Worm (Caenorhabditis elegans): ENCODE results near the gene col-127.

ce11 chrIV:11307770-11308169, 41.8 kb upstream of the col-127 start:
- TF ChIP-seq unc-62 (GFP tag; optimal IDR thresholded peaks at IDR 0.05) (no peak), ekl-4 (GFP tag; IDR thresholded peaks at IDR 0.05) (no peak), mxl-1 (tag; optimal IDR thresholded peaks at IDR 0.05) (no peak), ama-1 (optimal IDR thresholded peaks at IDR 0.05) (no peak), ama-1 (GFP tag; optimal IDR thresholded peaks at IDR 0.05) (no peak), ztf-18 (tag; optimal IDR thresholded peaks at IDR 0.05) (no peak), lsl-1 (GFP tag; optimal IDR thresholded peaks at IDR 0.05) (no peak), ccch-3 (GFP tag; optimal IDR thresholded peaks at IDR 0.05) (no peak), snpc-4 (GFP tag; optimal IDR thresholded peaks at IDR 0.05) (no peak), snpc-4 (tag; optimal IDR thresholded peaks at IDR 0.05) (no peak), nhr-90 (tag; optimal IDR thresholded peaks at IDR 0.05) (no peak), ceh-27 (GFP tag; optimal IDR thresholded peaks at IDR 0.05) (no peak), cebp-1 (GFP tag; IDR thresholded peaks at IDR 0.05) (no peak), cebp-1 (tag; optimal IDR thresholded peaks at IDR 0.05) (no peak), unc-130 (GFP tag; optimal IDR thresholded peaks at IDR 0.05) (no peak)

Measured in whole organism, young adult.